Worm (Caenorhabditis elegans) whole organism, L2 larva: ENCODE data around the gene slc-5A12.

ENCODE experiments used
- C34F6.9 ChIP-seq: fragments of 150-350 bp; optimal IDR thresholded peaks from 2 replicates; lab custom pipeline; 2014; ENCODE audit warnings: missing biosample characterization, missing genetic modification characterization
- F13H6.1 ChIP-seq: sonication (generic microtip); optimal IDR thresholded peaks from 2 replicates; lab custom pipeline; 2016; ENCODE audit warnings: missing genetic modification characterization, missing compliant biosample characterization
- R02D3.7 ChIP-seq: fragments of 150-350 bp; optimal IDR thresholded peaks from 2 replicates; lab custom pipeline; 2014; ENCODE audit warnings: missing biosample characterization, missing genetic modification characterization
- Y55F3AM.14 ChIP-seq: fragments of 200-800 bp; sonication (Bioruptor generic); optimal IDR thresholded peaks from 2 replicates; lab custom pipeline; 2018; ENCODE audit warnings: mild to moderate bottlenecking, missing genetic modification characterization, missing compliant biosample characterization
- ZK546.5 ChIP-seq: sonication (generic microtip); optimal IDR thresholded peaks from 2 replicates; lab custom pipeline; 2017; ENCODE audit warnings: missing biosample characterization, missing genetic modification characterization
- blmp-1 ChIP-seq: sonication (generic microtip); optimal IDR thresholded peaks from 2 replicates; lab custom pipeline; 2017; ENCODE audit warnings: missing genetic modification characterization, mild to moderate bottlenecking, missing compliant biosample characterization, antibody characterized with exemption, moderate library complexity; ENCODE audit not compliant: insufficient read depth
- ceh-16 ChIP-seq: fragments of 150-350 bp; optimal IDR thresholded peaks from 2 replicates; lab custom pipeline; 2014; ENCODE audit warnings: missing biosample characterization, missing genetic modification characterization
- ceh-82 ChIP-seq: fragments of 150-350 bp; optimal IDR thresholded peaks from 2 replicates; lab custom pipeline; 2014; ENCODE audit warnings: missing biosample characterization, missing genetic modification characterization
- crh-2 ChIP-seq: sonication (generic microtip); optimal IDR thresholded peaks from 2 replicates; lab custom pipeline; 2017; ENCODE audit warnings: missing biosample characterization, missing genetic modification characterization
- egl-27 ChIP-seq: sonication (generic microtip); optimal IDR thresholded peaks from 3 replicates; lab custom pipeline; 2017; ENCODE audit warnings: missing biosample characterization, missing genetic modification reagents, missing genetic modification characterization
- elt-1 ChIP-seq: fragments of 150-350 bp; optimal IDR thresholded peaks from 2 replicates; lab custom pipeline; 2014; ENCODE audit warnings: missing biosample characterization, missing genetic modification characterization
- elt-3 ChIP-seq: sonication (generic microtip); optimal IDR thresholded peaks from 2 replicates; lab custom pipeline; 2017; ENCODE audit warnings: missing biosample characterization, missing genetic modification characterization
- fos-1 ChIP-seq: fragments of 150-350 bp; optimal IDR thresholded peaks from 2 replicates; lab custom pipeline; 2014; ENCODE audit warnings: missing biosample characterization, missing genetic modification characterization
- gmeb-1 ChIP-seq: fragments of 150-350 bp; optimal IDR thresholded peaks from 2 replicates; lab custom pipeline; 2014; ENCODE audit warnings: missing biosample characterization, missing genetic modification characterization
- lin-11 ChIP-seq: fragments of 150-350 bp; sonication (generic microtip); optimal IDR thresholded peaks from 2 replicates; lab custom pipeline; 2014; ENCODE audit warnings: missing biosample characterization, missing genetic modification characterization, inconsistent platforms, mixed read lengths
- lin-13 ChIP-seq: fragments of 150-350 bp; optimal IDR thresholded peaks from 2 replicates; lab custom pipeline; 2014; ENCODE audit warnings: missing biosample characterization, missing genetic modification reagents, missing genetic modification characterization
- lin-39 ChIP-seq: fragments of 150-350 bp; optimal IDR thresholded peaks from 2 replicates; lab custom pipeline; 2014; ENCODE audit warnings: missing biosample characterization, missing genetic modification reagents, missing genetic modification characterization
- mab-5 ChIP-seq: fragments of 150-350 bp; optimal IDR thresholded peaks from 2 replicates; lab custom pipeline; 2014; ENCODE audit warnings: missing biosample characterization, missing genetic modification characterization
- mbf-1 ChIP-seq: sonication (generic microtip); optimal IDR thresholded peaks from 2 replicates; lab custom pipeline; 2017; ENCODE audit warnings: missing biosample characterization, missing genetic modification characterization
- mdl-1 ChIP-seq, 2 experiments: fragments of 150-350 bp in 1 of 2; sonication (generic microtip) in 1 of 2; optimal IDR thresholded peaks; 2 replicates each; lab custom pipeline; 2017; ENCODE audit warnings: missing biosample characterization in 2 of 2, missing genetic modification characterization in 2 of 2
- nhr-10 ChIP-seq: sonication (generic microtip); optimal IDR thresholded peaks from 2 replicates; lab custom pipeline; 2017; ENCODE audit warnings: missing biosample characterization, missing genetic modification characterization
- nhr-11 ChIP-seq: fragments of 150-350 bp; optimal IDR thresholded peaks from 2 replicates; lab custom pipeline; 2014; ENCODE audit warnings: missing biosample characterization, missing genetic modification characterization
- nhr-12 ChIP-seq: fragments of 150-350 bp; optimal IDR thresholded peaks from 2 replicates; lab custom pipeline; 2014; ENCODE audit warnings: missing biosample characterization, missing genetic modification characterization
- nhr-129 ChIP-seq: fragments of 150-350 bp; optimal IDR thresholded peaks from 2 replicates; lab custom pipeline; 2014; ENCODE audit warnings: missing biosample characterization, missing genetic modification characterization
- nhr-21 ChIP-seq: fragments of 150-350 bp; optimal IDR thresholded peaks from 2 replicates; lab custom pipeline; 2014; ENCODE audit warnings: missing biosample characterization, missing genetic modification characterization
- nhr-23 ChIP-seq: fragments of 150-350 bp; optimal IDR thresholded peaks from 2 replicates; lab custom pipeline; 2014; ENCODE audit warnings: missing biosample characterization, missing genetic modification reagents, missing genetic modification characterization
- nhr-25 ChIP-seq: fragments of 150-350 bp; sonication (generic microtip); optimal IDR thresholded peaks from 3 replicates; lab custom pipeline; 2014; ENCODE audit warnings: missing biosample characterization, missing genetic modification characterization
- nhr-77 ChIP-seq: fragments of 150-350 bp; optimal IDR thresholded peaks from 2 replicates; lab custom pipeline; 2014; ENCODE audit warnings: missing biosample characterization, missing genetic modification characterization
- sem-4 ChIP-seq: fragments of 150-350 bp; optimal IDR thresholded peaks from 2 replicates; lab custom pipeline; 2014; ENCODE audit warnings: missing biosample characterization, missing genetic modification reagents, missing genetic modification characterization
- skn-1 ChIP-seq: sonication (generic microtip); optimal IDR thresholded peaks from 2 replicates; lab custom pipeline; 2017; ENCODE audit warnings: missing biosample characterization, missing genetic modification characterization
- sma-3 ChIP-seq: sonication (generic microtip); optimal IDR thresholded peaks from 2 replicates; lab custom pipeline; 2016; ENCODE audit warnings: missing genetic modification reagents, missing genetic modification characterization, missing compliant biosample characterization
- sma-9 ChIP-seq, 2 experiments: fragments of 150-350 bp in 1 of 2; sonication (generic microtip) in 1 of 2; optimal IDR thresholded peaks; 2 replicates each; lab custom pipeline; 2014 to 2016; ENCODE audit warnings: missing genetic modification characterization in 2 of 2, mild to moderate bottlenecking in 1 of 2, missing biosample characterization in 1 of 2, missing compliant biosample characterization in 1 of 2, missing genetic modification reagents in 1 of 2, moderate library complexity in 1 of 2
- unc-39 ChIP-seq: fragments of 150-350 bp; optimal IDR thresholded peaks from 2 replicates; lab custom pipeline; 2014; ENCODE audit warnings: missing biosample characterization, missing genetic modification characterization
- unc-55 ChIP-seq: fragments of 150-350 bp; sonication (generic microtip); optimal IDR thresholded peaks from 3 replicates; lab custom pipeline; 2014; ENCODE audit warnings: missing biosample characterization, missing genetic modification reagents, missing genetic modification characterization
- unc-62 ChIP-seq: fragments of 150-350 bp; optimal IDR thresholded peaks from 2 replicates; lab custom pipeline; 2014; ENCODE audit warnings: missing biosample characterization, missing genetic modification reagents, missing genetic modification characterization
- ztf-11 ChIP-seq: sonication (generic microtip); optimal IDR thresholded peaks from 2 replicates; lab custom pipeline; 2017; ENCODE audit warnings: missing biosample characterization, missing genetic modification characterization
- ztf-4 ChIP-seq: fragments of 150-350 bp; optimal IDR thresholded peaks from 2 replicates; lab custom pipeline; 2014; ENCODE audit warnings: missing biosample characterization, missing genetic modification characterization

Gene slc-5A12

DNA sequence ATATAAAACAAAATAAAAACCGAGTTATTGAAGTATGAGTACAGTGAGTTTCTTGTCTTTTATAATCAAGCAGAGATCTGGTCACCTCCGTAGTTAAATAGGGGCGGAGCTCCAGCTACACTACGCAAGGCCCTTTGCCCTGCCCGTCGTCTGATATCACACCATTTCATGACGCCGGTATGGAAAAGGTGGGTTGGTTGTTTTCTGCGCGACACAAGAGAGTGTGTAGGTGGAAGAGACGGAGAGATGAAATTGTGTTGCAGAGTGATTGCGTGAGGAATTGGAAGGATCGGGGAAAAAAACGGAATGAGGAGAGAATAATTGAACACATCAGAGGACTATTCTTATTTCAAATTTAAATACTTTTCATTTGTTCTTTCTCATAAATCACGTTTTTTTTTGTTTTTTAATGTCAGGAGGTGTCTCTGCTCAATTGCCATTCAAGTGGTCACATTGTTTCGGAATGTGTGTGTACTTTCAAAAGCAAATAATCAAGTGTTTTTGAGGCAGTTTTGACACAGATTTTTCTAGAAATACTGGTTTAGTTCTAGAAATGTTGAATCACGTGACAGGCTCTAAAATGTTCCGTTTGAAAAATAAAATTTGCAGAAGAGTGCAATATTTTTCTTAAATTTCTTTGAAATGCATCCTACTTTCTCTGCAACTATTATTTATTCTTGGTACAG is 21.3 kb upstream of the slc-5A12 start, which contains the start of gene ZK822.9:
Gene ZK822.9, plus strand, starts transcription at position 180 of the 686 bp plus-strand sequence.
- TF ChIP-seq nhr-21 (tag; lab: Kevin White, UChicago) (peak; percentile 31), unc-39 (no peak), sma-9 (GFP tag; optimal IDR thresholded peaks at IDR 0.05; lab: Kevin White, UChicago) (peak; percentile 31), sma-9 (tag; optimal IDR thresholded peaks at IDR 0.05; lab: Kevin White, UChicago) (peak; percentile 14), lin-39 (tag; lab: Kevin White, UChicago) (no peak), mdl-1 (tag; optimal IDR thresholded peaks at IDR 0.05; lab: Kevin White, UChicago) (peak in 1 of 2 experiments; percentile 2), crh-2 (tag; lab: Kevin White, UChicago) (peak; percentile 3), fos-1 (tag; lab: Kevin White, UChicago) (peak; percentile 11), nhr-12 (tag; lab: Kevin White, UChicago) (no peak), ceh-16 (tag; lab: Kevin White, UChicago) (no peak)

DNA sequence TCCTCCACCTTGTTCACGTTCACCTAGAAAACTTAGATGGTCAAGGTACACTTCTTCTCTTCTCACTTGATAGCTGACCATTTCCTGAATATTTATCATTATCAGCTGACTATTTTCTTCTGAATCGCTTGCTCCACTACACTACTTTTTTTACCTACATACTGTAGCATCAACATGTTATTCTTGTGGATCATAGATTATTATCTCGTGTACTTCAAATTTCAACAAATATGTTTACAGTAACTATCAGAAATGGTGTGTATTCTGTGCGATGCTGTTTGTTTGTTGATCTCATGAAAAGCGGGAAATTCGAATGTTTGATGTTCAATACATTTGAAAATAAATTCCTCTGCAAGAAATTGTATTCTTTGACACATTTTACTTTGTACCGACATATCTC is 20.3 kb upstream of the slc-5A12 start, which contains the start of gene ZK822.10:
Gene ZK822.10, plus strand, starts transcription at position 231 of the 400 bp plus-strand sequence.
- TF ChIP-seq lin-13 (no peak), sma-9 (GFP tag; optimal IDR thresholded peaks at IDR 0.05; lab: Kevin White, UChicago) (peak; percentile 35), sma-9 (tag; optimal IDR thresholded peaks at IDR 0.05; lab: Kevin White, UChicago) (no peak), nhr-23 (no peak), gmeb-1 (no peak), Y55F3AM.14 (no peak), nhr-129 (tag; lab: Kevin White, UChicago) (peak; percentile 9), fos-1 (tag; lab: Kevin White, UChicago) (peak; percentile 12), F13H6.1 (tag; lab: Kevin White, UChicago) (peak; percentile 49)

DNA sequence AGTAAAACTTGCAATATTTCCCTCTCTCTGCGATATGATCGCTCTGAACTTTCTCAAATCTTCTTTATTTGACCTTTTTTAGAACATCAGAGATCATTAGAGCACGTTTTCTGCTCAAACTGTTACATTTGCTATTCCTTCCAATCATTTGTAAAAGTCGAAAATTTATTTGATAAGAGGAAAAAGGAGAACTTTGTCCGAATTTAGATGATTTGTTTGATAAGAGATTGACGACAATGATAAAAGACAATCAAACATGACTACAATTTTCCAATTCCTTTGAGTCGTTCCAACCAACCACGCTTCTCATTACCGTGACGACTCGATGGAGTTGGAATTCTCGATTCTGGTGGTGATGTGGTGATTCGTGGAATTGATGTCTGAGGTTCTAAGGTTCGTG is 19.3 kb upstream of the slc-5A12 start:
- TF ChIP-seq fos-1 (tag; lab: Kevin White, UChicago) (peak; percentile 60), lin-13 (no peak), lin-11 (tag; lab: Kevin White, UChicago) (no peak), crh-2 (tag; lab: Kevin White, UChicago) (peak; percentile 39), sma-9 (GFP tag; optimal IDR thresholded peaks at IDR 0.05; lab: Kevin White, UChicago) (peak; percentile 44), sma-9 (tag; optimal IDR thresholded peaks at IDR 0.05; lab: Kevin White, UChicago) (no peak), unc-62 (GFP tag; lab: Kevin White, UChicago) (no peak), nhr-10 (tag; lab: Kevin White, UChicago) (no peak)

DNA sequence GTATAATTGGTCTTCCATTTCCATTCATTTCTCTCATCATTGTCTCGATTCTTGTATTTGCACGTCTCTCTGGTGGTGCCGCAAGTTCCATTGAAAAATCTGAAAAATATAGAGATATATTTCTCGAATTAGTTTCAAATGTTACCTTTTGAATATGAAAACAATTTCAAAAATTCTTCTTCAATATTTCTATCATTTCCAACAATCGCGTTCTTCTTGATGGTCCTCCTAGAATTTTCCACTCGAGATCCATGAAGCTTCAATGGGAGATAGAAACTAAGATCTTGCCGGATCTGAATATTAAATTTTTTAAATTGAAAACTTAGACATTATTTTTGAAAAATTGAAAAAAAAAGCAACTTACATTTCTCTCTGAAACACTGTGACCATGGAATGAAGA is 18.2 kb upstream of the slc-5A12 start:
- TF ChIP-seq nhr-77 (tag; lab: Kevin White, UChicago) (no peak), sem-4 (tag; lab: Kevin White, UChicago) (no peak), fos-1 (tag; lab: Kevin White, UChicago) (no peak), C34F6.9 (tag; lab: Kevin White, UChicago) (no peak), ceh-82 (tag; lab: Kevin White, UChicago) (no peak), nhr-23 (no peak), gmeb-1 (no peak), blmp-1 (no peak), unc-39 (no peak), nhr-25 (tag; lab: Kevin White, UChicago) (no peak), nhr-10 (tag; lab: Kevin White, UChicago) (no peak), R02D3.7 (no peak), mbf-1 (tag; lab: Kevin White, UChicago) (no peak)
- TF ChIP-seq, all 48 proteins: peak for 0

DNA sequence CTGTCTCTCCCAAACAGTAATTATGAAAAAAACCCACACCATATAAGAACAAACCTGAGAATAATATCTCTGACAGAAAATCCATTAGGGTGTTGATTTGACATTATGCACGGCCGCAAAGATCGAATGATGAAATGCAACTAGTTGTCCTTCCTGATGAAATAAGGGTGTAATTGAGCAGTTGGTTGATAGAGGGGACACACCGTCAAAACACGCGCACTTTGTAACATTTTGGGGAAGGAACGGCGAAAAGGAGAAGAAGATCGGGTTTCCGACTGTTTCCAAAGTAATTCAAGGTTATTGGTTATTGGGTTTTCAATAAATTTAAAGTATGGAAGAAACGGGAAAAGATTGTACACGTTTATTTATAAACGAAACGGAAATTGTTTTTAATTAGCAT is 15.2 kb upstream of the slc-5A12 start, which contains the start of gene ZK822.1:
Gene ZK822.1, minus strand, starts transcription at position 121 of the 400 bp plus-strand sequence.
- TF ChIP-seq ZK546.5 (tag; lab: Kevin White, UChicago), result no peak
- no peak for TF ChIP-seq elt-3 (tag; lab: Kevin White, UChicago)
- TF ChIP-seq nhr-10 (tag; lab: Kevin White, UChicago), result no peak
- TF ChIP-seq nhr-129 (tag; lab: Kevin White, UChicago), result no peak
- no peak for TF ChIP-seq lin-11 (tag; lab: Kevin White, UChicago)
- no peak for TF ChIP-seq mbf-1 (tag; lab: Kevin White, UChicago)
- TF ChIP-seq ztf-4, result no peak
- TF ChIP-seq ztf-11, result no peak
- no peak for TF ChIP-seq nhr-25 (tag; lab: Kevin White, UChicago)
- TF ChIP-seq unc-55 (GFP tag; lab: Kevin White, UChicago), result no peak
- no peak for TF ChIP-seq elt-1 (tag; lab: Kevin White, UChicago)
- no peak for TF ChIP-seq egl-27
- TF ChIP-seq R02D3.7, result no peak
- no peak for TF ChIP-seq sma-3 (GFP tag; lab: Kevin White, UChicago)
- TF ChIP-seq nhr-11 (tag; lab: Kevin White, UChicago), result no peak
- TF ChIP-seq skn-1 (tag; lab: Kevin White, UChicago), result no peak
- TF ChIP-seq F13H6.1 (tag; lab: Kevin White, UChicago), result no peak
- TF ChIP-seq mab-5 (tag; lab: Kevin White, UChicago), result no peak
